Worm (Caenorhabditis elegans): ENCODE results near the gene D1086.12.

ce11 chrV:14110042-14110441, 9.1 kb downstream of the D1086.12 start, which contains the start of gene H39E23.2:
- TF ChIP-seq ces-1 (GFP tag; optimal IDR thresholded peaks at IDR 0.05) = no peak
- TF ChIP-seq unc-39 (tag; optimal IDR thresholded peaks at IDR 0.05) = no peak
- no peak for TF ChIP-seq M03D4.4 (tag; optimal IDR thresholded peaks at IDR 0.05)
- no peak for TF ChIP-seq nhr-237 (tag; optimal IDR thresholded peaks at IDR 0.05)
- no peak for TF ChIP-seq ztf-11 (tag; optimal IDR thresholded peaks at IDR 0.05)
